Fruit fly (Drosophila melanogaster): ENCODE results near the gene CG43673.

DNA sequence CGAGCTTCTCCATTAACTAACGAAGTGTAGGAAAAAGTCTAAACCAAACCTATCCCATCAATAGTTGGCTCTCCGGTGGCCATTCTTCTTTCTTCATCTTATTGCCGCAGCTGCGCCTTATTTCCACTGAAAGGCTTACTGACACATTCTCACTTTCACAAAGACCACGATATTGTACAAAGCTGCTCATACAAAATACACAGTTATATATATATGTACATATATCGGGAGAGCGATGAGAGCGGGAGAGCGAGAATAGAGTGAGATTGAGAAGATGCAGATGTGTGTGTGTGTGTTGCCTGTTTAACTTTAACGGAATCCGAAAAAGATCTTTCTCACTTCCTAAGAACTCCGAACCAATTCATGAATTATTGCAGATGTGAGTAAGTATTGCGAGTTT lies 34.3 kb downstream of the CG43673 start:
- TF ChIP-seq CG14711 (tag; optimal IDR thresholded peaks at IDR 0.05): no peak
- peak; percentile 93 for TF ChIP-seq kay (GFP tag; ENCODE audit: borderline replicate concordance)
- no peak for TF ChIP-seq Crg-1 (GFP tag; optimal IDR thresholded peaks at IDR 0.05)
- TF ChIP-seq pad (GFP tag; optimal IDR thresholded peaks at IDR 0.05): no peak
- TF ChIP-seq bab1 (GFP tag; optimal IDR thresholded peaks at IDR 0.05): no peak
- peak; percentile 22 for TF ChIP-seq tj (GFP tag; optimal IDR thresholded peaks at IDR 0.05)
- no peak for TF ChIP-seq CG5204 (GFP tag; optimal IDR thresholded peaks at IDR 0.05)
- no peak for TF ChIP-seq Clk (GFP tag; optimal IDR thresholded peaks at IDR 0.05)
- TF ChIP-seq CG33017 (tag; optimal IDR thresholded peaks at IDR 0.05): no peak
- TF ChIP-seq Mnt (GFP tag; optimal IDR thresholded peaks at IDR 0.05): no peak
- TF ChIP-seq toe (GFP tag; optimal IDR thresholded peaks at IDR 0.05): no peak
- TF ChIP-seq CG11617 (GFP tag; optimal IDR thresholded peaks at IDR 0.05): no peak

Measured in whole organism, adult.